ENCODE assay signal across 1 worm cellular context in genomic region chrIII:5876867-5877641, ce11.
TF ChIP-seq lines count a peak whose summit lies in the region.

No protein-coding gene starts in this region.

TF ChIP-seq in whole organism, L1 larva, 84 proteins besides CTCF, POLR2A, EP300 and RAD21 (continued from another document):
- TF ChIP-seq ama-1 (optimal IDR thresholded peaks at IDR 0.05; lab: Kevin White, UChicago) (no peak), nhr-90 (tag; optimal IDR thresholded peaks at IDR 0.05; lab: Kevin White, UChicago; ENCODE audit: poor library complexity) (peak; percentile 58), mep-1 (tag; optimal IDR thresholded peaks at IDR 0.05; lab: Kevin White, UChicago) (peak; percentile 21), snu-23 (GFP tag; optimal IDR thresholded peaks at IDR 0.05; lab: Kevin White, UChicago) (peak; percentile 65), sptf-1 (tag; optimal IDR thresholded peaks at IDR 0.05; lab: Kevin White, UChicago) (no peak), nhr-28 (tag; optimal IDR thresholded peaks at IDR 0.05; lab: Kevin White, UChicago) (no peak), xbp-1 (tag; optimal IDR thresholded peaks at IDR 0.05; lab: Kevin White, UChicago) (no peak), ceh-82 (tag; optimal IDR thresholded peaks at IDR 0.05; lab: Kevin White, UChicago) (no peak), snpc-4 (tag; optimal IDR thresholded peaks at IDR 0.05; lab: Kevin White, UChicago) (no peak), ets-5 (GFP tag; IDR thresholded peaks at IDR 0.05; lab: Robert Waterston, UW) (no peak), unc-98 (GFP tag; IDR thresholded peaks at IDR 0.05; lab: Robert Waterston, UW) (no peak), pqm-1 (tag; optimal IDR thresholded peaks at IDR 0.05; lab: Kevin White, UChicago) (no peak), lsy-2 (tag; optimal IDR thresholded peaks at IDR 0.05; lab: Kevin White, UChicago) (no peak), blmp-1 (tag; optimal IDR thresholded peaks at IDR 0.05; lab: Kevin White, UChicago) (peak; percentile 90), nhr-237 (tag; optimal IDR thresholded peaks at IDR 0.05; lab: Kevin White, UChicago) (no peak), nhr-76 (tag; optimal IDR thresholded peaks at IDR 0.05; lab: Kevin White, UChicago) (no peak), ces-1 (GFP tag; optimal IDR thresholded peaks at IDR 0.05; lab: Kevin White, UChicago) (no peak), efl-3 (GFP tag; optimal IDR thresholded peaks at IDR 0.05; lab: Kevin White, UChicago) (no peak), fkh-4 (tag; optimal IDR thresholded peaks at IDR 0.05; lab: Kevin White, UChicago; ENCODE audit: borderline replicate concordance) (no peak), grh-1 (GFP tag; IDR thresholded peaks at IDR 0.05; lab: Robert Waterston, UW) (peak; percentile 26; the same call in 1 of the 2 replicates)
